Worm (Caenorhabditis elegans): Measurements from ENCODE around the gene F58H1.2.

- no peak for TF ChIP-seq skn-1 (tag; optimal IDR thresholded peaks at IDR 0.05)
- no peak for TF ChIP-seq aly-2 (tag; optimal IDR thresholded peaks at IDR 0.05)
- TF ChIP-seq ceh-82 (tag; optimal IDR thresholded peaks at IDR 0.05), result no peak
- no peak for TF ChIP-seq lsy-12 (tag; optimal IDR thresholded peaks at IDR 0.05)
- no peak for TF ChIP-seq R02D3.7 (tag; optimal IDR thresholded peaks at IDR 0.05)
- no peak for TF ChIP-seq zag-1 (tag; optimal IDR thresholded peaks at IDR 0.05)
- no peak for TF ChIP-seq nhr-76 (tag; optimal IDR thresholded peaks at IDR 0.05)
- TF ChIP-seq unc-62 (GFP tag; optimal IDR thresholded peaks at IDR 0.05), result no peak
Measured at ce11 chrV:11883215-11883614, 45.7 kb upstream of the F58H1.2 start.

All from whole organism, L3 larva.